Fruit fly (Drosophila melanogaster) whole organism, embryonic: ENCODE measurements around the gene DAAM.

Experiments used
- Adf1 ChIP-seq: fragments of 200-800 bp; sonication (Bioruptor generic); IDR thresholded peaks from 2 replicates; pipeline ENCODE4 v1.3.6; 2022; ENCODE audit warnings: missing biosample characterization, missing genetic modification characterization
- Asciz ChIP-seq: fragments of 200-800 bp; sonication (Bioruptor generic); optimal IDR thresholded peaks from 2 replicates; lab custom pipeline; 2017; ENCODE audit warnings: missing biosample characterization, mild to moderate bottlenecking, missing genetic modification characterization, missing genetic modification reagents
- Atf6 ChIP-seq: fragments of 200-800 bp; sonication (Bioruptor generic); IDR thresholded peaks from 2 replicates; pipeline ENCODE4 v1.3.6; 2022; ENCODE audit warnings: missing biosample characterization, missing genetic modification characterization
- Bgb ChIP-seq: fragments of 200-800 bp; sonication (Bioruptor generic); IDR thresholded peaks from 2 replicates; pipeline ENCODE4 v1.3.6; 2022; ENCODE audit warnings: missing biosample characterization, missing genetic modification characterization; ENCODE audit not compliant: partially characterized antibody
- C15 ChIP-seq: fragments of 200-800 bp; sonication (Bioruptor generic); IDR thresholded peaks from 3 replicates; pipeline ENCODE4 v1.3.6; 2022; ENCODE audit warnings: missing biosample characterization, missing genetic modification characterization
- CG1024 ChIP-seq: fragments of 200-800 bp; sonication (Bioruptor generic); IDR thresholded peaks from 2 replicates; pipeline ENCODE4 v1.3.6; 2022; ENCODE audit warnings: missing biosample characterization, missing genetic modification characterization
- CG10321 ChIP-seq: fragments of 200-800 bp; sonication (Bioruptor generic); IDR thresholded peaks from 2 replicates; pipeline ENCODE4 v1.3.6; 2022; ENCODE audit warnings: missing biosample characterization, missing genetic modification characterization
- CG11560 ChIP-seq: fragments of 200-800 bp; sonication (Bioruptor generic); IDR thresholded peaks from 3 replicates; pipeline ENCODE4 v1.3.6; 2022; ENCODE audit warnings: missing biosample characterization, missing genetic modification characterization
- CG11695 ChIP-seq: fragments of 200-800 bp; sonication (Bioruptor generic); IDR thresholded peaks from 3 replicates; pipeline ENCODE4 v1.3.6; 2022; ENCODE audit warnings: missing biosample characterization, missing genetic modification characterization
- CG13775 ChIP-seq: fragments of 200-800 bp; sonication (Bioruptor generic); optimal IDR thresholded peaks from 3 replicates; lab custom pipeline; 2017; ENCODE audit warnings: missing biosample characterization, mild to moderate bottlenecking, missing genetic modification characterization
- CG15479 ChIP-seq: fragments of 200-800 bp; sonication (Bioruptor generic); optimal IDR thresholded peaks from 3 replicates; lab custom pipeline; 2019; ENCODE audit warnings: missing biosample characterization, mild to moderate bottlenecking, missing genetic modification characterization, moderate library complexity
- CG17359 ChIP-seq: fragments of 200-800 bp; sonication (Bioruptor generic); optimal IDR thresholded peaks from 3 replicates; lab custom pipeline; 2018; ENCODE audit warnings: missing biosample characterization, mild to moderate bottlenecking, missing genetic modification characterization, moderate library complexity
- CG18476 ChIP-seq: fragments of 200-800 bp; sonication (Bioruptor generic); optimal IDR thresholded peaks from 2 replicates; lab custom pipeline; 2016; ENCODE audit warnings: missing biosample characterization, mild to moderate bottlenecking, missing genetic modification characterization
- CG2199 ChIP-seq: fragments of 200-800 bp; sonication (Bioruptor generic); IDR thresholded peaks from 3 replicates; pipeline ENCODE4 v1.3.6; 2022; ENCODE audit warnings: missing biosample characterization, missing genetic modification characterization
- CG30403 ChIP-seq: fragments of 200-800 bp; sonication (Bioruptor generic); optimal IDR thresholded peaks from 3 replicates; lab custom pipeline; 2016; ENCODE audit warnings: missing biosample characterization, missing genetic modification characterization
- CG3847 ChIP-seq: fragments of 200-800 bp; sonication (Bioruptor generic); IDR thresholded peaks from 2 replicates; pipeline ENCODE4 v1.3.6; 2022; ENCODE audit warnings: missing biosample characterization, missing genetic modification characterization
- CG5953 ChIP-seq: fragments of 200-800 bp; sonication (Bioruptor generic); IDR thresholded peaks from 2 replicates; pipeline ENCODE4 v1.3.6; 2022; ENCODE audit warnings: missing biosample characterization, missing genetic modification characterization
- CG7839 ChIP-seq: fragments of 200-800 bp; sonication (Bioruptor generic); optimal IDR thresholded peaks from 3 replicates; lab custom pipeline; 2018; ENCODE audit warnings: missing biosample characterization, mild to moderate bottlenecking, missing genetic modification characterization, moderate library complexity
- CG8281 ChIP-seq: fragments of 200-800 bp; sonication (Bioruptor generic); optimal IDR thresholded peaks from 2 replicates; lab custom pipeline; 2018; ENCODE audit warnings: missing biosample characterization, mild to moderate bottlenecking, missing genetic modification characterization, moderate library complexity
- CG8765 ChIP-seq: fragments of 200-800 bp; sonication (Bioruptor generic); IDR thresholded peaks from 2 replicates; pipeline ENCODE4 v1.3.6; 2022; ENCODE audit warnings: missing biosample characterization, missing genetic modification characterization
- CG8944 ChIP-seq: fragments of 200-800 bp; sonication (Bioruptor generic); optimal IDR thresholded peaks from 3 replicates; lab custom pipeline; 2016; ENCODE audit warnings: missing biosample characterization, missing genetic modification characterization
- Dbx ChIP-seq: fragments of 200-800 bp; sonication (Bioruptor generic); IDR thresholded peaks from 3 replicates; pipeline ENCODE4 v1.3.6; 2022; ENCODE audit warnings: missing biosample characterization, missing genetic modification characterization
- Dll ChIP-seq: fragments of 200-800 bp; sonication (Bioruptor generic); IDR thresholded peaks from 4 replicates; pipeline ENCODE4 v1.3.6; 2022; ENCODE audit warnings: missing biosample characterization, missing genetic modification characterization; ENCODE audit not compliant: partially characterized antibody
- Elba2 ChIP-seq: fragments of 200-800 bp; sonication (Bioruptor generic); optimal IDR thresholded peaks from 3 replicates; lab custom pipeline; 2016; ENCODE audit warnings: missing biosample characterization, missing genetic modification characterization
- Ets97D ChIP-seq: fragments of 200-800 bp; sonication (Bioruptor generic); optimal IDR thresholded peaks from 3 replicates; lab custom pipeline; 2016; ENCODE audit warnings: missing biosample characterization, missing genetic modification characterization
- Fer3 ChIP-seq: fragments of 200-800 bp; sonication (Bioruptor generic); optimal IDR thresholded peaks from 2 replicates; lab custom pipeline; 2018; ENCODE audit warnings: missing biosample characterization, mild to moderate bottlenecking, missing genetic modification characterization, moderate library complexity
- Gug ChIP-seq: fragments of 200-800 bp; sonication (Bioruptor generic); IDR thresholded peaks from 4 replicates; pipeline ENCODE4 v1.3.6; 2022; ENCODE audit warnings: missing biosample characterization, missing genetic modification characterization
- HHEX ChIP-seq: fragments of 200-800 bp; sonication (Bioruptor generic); optimal IDR thresholded peaks from 3 replicates; lab custom pipeline; 2017; ENCODE audit warnings: missing biosample characterization, mild to moderate bottlenecking, missing genetic modification characterization, missing genetic modification reagents
- PHDP ChIP-seq: fragments of 200-800 bp; sonication (Bioruptor generic); optimal IDR thresholded peaks from 3 replicates; lab custom pipeline; 2018; ENCODE audit warnings: missing biosample characterization, mild to moderate bottlenecking, missing genetic modification characterization, moderate library complexity
- Side ChIP-seq: fragments of 200-800 bp; sonication (Bioruptor generic); optimal IDR thresholded peaks from 2 replicates; lab custom pipeline; 2016; ENCODE audit warnings: missing biosample characterization, missing genetic modification characterization
- ac ChIP-seq: fragments of 200-800 bp; sonication (Bioruptor generic); optimal IDR thresholded peaks from 3 replicates; lab custom pipeline; 2017; ENCODE audit warnings: missing biosample characterization, mild to moderate bottlenecking, missing genetic modification characterization
- ato ChIP-seq: fragments of 200-800 bp; sonication (Bioruptor generic); IDR thresholded peaks from 2 replicates; pipeline ENCODE4 v1.3.6; 2022; ENCODE audit warnings: missing biosample characterization, missing genetic modification characterization; ENCODE audit not compliant: partially characterized antibody
- az2 ChIP-seq: fragments of 200-800 bp; sonication (Bioruptor generic); optimal IDR thresholded peaks from 3 replicates; lab custom pipeline; 2016; ENCODE audit warnings: missing biosample characterization, missing genetic modification characterization
- cad ChIP-seq: fragments of >200 bp; optimal IDR thresholded peaks from 2 replicates; lab custom pipeline; 2017; ENCODE audit warnings: missing biosample characterization, missing genetic modification characterization
- caup ChIP-seq: fragments of 200-800 bp; sonication (Bioruptor generic); optimal IDR thresholded peaks from 3 replicates; lab custom pipeline; 2017; ENCODE audit warnings: missing biosample characterization, mild to moderate bottlenecking, missing genetic modification characterization, moderate library complexity; ENCODE audit not compliant: severe bottlenecking
- crol ChIP-seq: fragments of 200-800 bp; sonication (Bioruptor generic); IDR thresholded peaks from 2 replicates; pipeline ENCODE4 v1.3.6; 2022; ENCODE audit warnings: missing biosample characterization, missing genetic modification characterization
- da ChIP-seq: fragments of 200-800 bp; sonication (Bioruptor generic); optimal IDR thresholded peaks from 2 replicates; lab custom pipeline; 2016; ENCODE audit warnings: missing biosample characterization, missing genetic modification characterization
- dm ChIP-seq: fragments of 200-800 bp; sonication (Bioruptor generic); optimal IDR thresholded peaks from 3 replicates; lab custom pipeline; 2016; ENCODE audit warnings: missing biosample characterization, missing genetic modification characterization
- emc ChIP-seq: fragments of 200-800 bp; sonication (Bioruptor generic); optimal IDR thresholded peaks from 2 replicates; lab custom pipeline; 2016; ENCODE audit warnings: missing biosample characterization, missing genetic modification characterization
- eve ChIP-seq, 2 experiments: fragments of >200 bp; optimal IDR thresholded peaks; 2 replicates each; lab custom pipeline; 2017; ENCODE audit warnings: missing biosample characterization in 2 of 2, missing genetic modification characterization in 2 of 2
- fd64A ChIP-seq: fragments of 200-800 bp; sonication (Bioruptor generic); optimal IDR thresholded peaks from 3 replicates; lab custom pipeline; 2018; ENCODE audit warnings: missing biosample characterization, mild to moderate bottlenecking, missing genetic modification characterization
- gem ChIP-seq: fragments of 200-800 bp; sonication (Bioruptor generic); optimal IDR thresholded peaks from 2 replicates; lab custom pipeline; 2019; ENCODE audit warnings: missing biosample characterization, mild to moderate bottlenecking, missing genetic modification characterization, moderate library complexity
- hkb ChIP-seq, 2 experiments: fragments of 200-800 bp in 1 of 2; fragments of >200 bp in 1 of 2; sonication (Bioruptor generic) in 1 of 2; IDR thresholded peaks in 1 of 2; optimal IDR thresholded peaks in 1 of 2; 2 replicates each; pipeline versions ENCODE4 v1.3.6 to Lab custom; 2017 to 2022; ENCODE audit warnings: missing biosample characterization in 1 of 2, missing genetic modification characterization in 1 of 2
- lbe ChIP-seq: fragments of 200-800 bp; sonication (Bioruptor generic); optimal IDR thresholded peaks from 2 replicates; lab custom pipeline; 2016; ENCODE audit warnings: missing biosample characterization, mild to moderate bottlenecking, missing genetic modification characterization
- nau ChIP-seq: fragments of 200-800 bp; sonication (Bioruptor generic); optimal IDR thresholded peaks from 3 replicates; lab custom pipeline; 2017; ENCODE audit warnings: missing biosample characterization, mild to moderate bottlenecking, missing genetic modification characterization, missing genetic modification reagents
- pfk ChIP-seq: fragments of 200-800 bp; sonication (Bioruptor generic); optimal IDR thresholded peaks from 2 replicates; lab custom pipeline; 2018; ENCODE audit warnings: missing biosample characterization, mild to moderate bottlenecking, missing genetic modification characterization, moderate library complexity
- phol ChIP-seq: fragments of 200-800 bp; sonication (Bioruptor generic); optimal IDR thresholded peaks from 3 replicates; lab custom pipeline; 2018; ENCODE audit warnings: missing biosample characterization, mild to moderate bottlenecking, missing genetic modification characterization, moderate library complexity
- tna ChIP-seq: fragments of 200-800 bp; sonication (Bioruptor generic); IDR thresholded peaks from 2 replicates; pipeline ENCODE4 v1.3.6; 2022; ENCODE audit warnings: missing biosample characterization, missing genetic modification characterization; ENCODE audit not compliant: partially characterized antibody
- vvl ChIP-seq: fragments of 200-800 bp; sonication (Bioruptor generic); IDR thresholded peaks from 2 replicates; pipeline ENCODE4 v1.3.6; 2022; ENCODE audit warnings: missing biosample characterization, missing genetic modification characterization

Gene DAAM

dm6 chrX:1370104-1370802 is 48.1 kb upstream of the DAAM start, which contains the start of gene ssx (continued):
- TF ChIP-seq tna (GFP tag; lab: Robert Waterston, UW), result peak; percentile 88; the same call in 1 of the 2 replicates
- TF ChIP-seq CG13775 (GFP tag; lab: Kevin White, UChicago), result peak; percentile 25
- no peak for TF ChIP-seq dm (GFP tag; lab: Kevin White, UChicago)
- TF ChIP-seq fd64A (GFP tag; lab: Kevin White, UChicago), result no peak
- TF ChIP-seq Fer3 (tag; lab: Kevin White, UChicago), result no peak
- TF ChIP-seq ac (GFP tag; lab: Kevin White, UChicago), result no peak
- TF ChIP-seq CG10321, result no peak
- peak; percentile 39 for TF ChIP-seq CG7839 (tag; lab: Kevin White, UChicago)
- no peak for TF ChIP-seq phol
- peak; percentile 85 for TF ChIP-seq Bgb (GFP tag; lab: Robert Waterston, UW)
- no peak for TF ChIP-seq CG8765 (GFP tag; lab: Robert Waterston, UW)
- TF ChIP-seq Side (GFP tag; lab: Kevin White, UChicago), result peak; percentile 40
- TF ChIP-seq CG5953 (GFP tag; lab: Robert Waterston, UW), result 0 out of 2 replicates have a peak, but pooled peaks have one; percentile 46
- no peak for TF ChIP-seq da (GFP tag; lab: Kevin White, UChicago)
- peak; percentile 67 for TF ChIP-seq CG30403
- no peak for TF ChIP-seq caup (GFP tag; lab: Kevin White, UChicago)
- no peak for TF ChIP-seq nau (GFP tag; lab: Kevin White, UChicago)
- no peak for TF ChIP-seq CG11560
- 0 out of 3 replicates have a peak, but pooled peaks have one; percentile 32 for TF ChIP-seq CG11695 (GFP tag; lab: Robert Waterston, UW)
- peak; percentile 20 for TF ChIP-seq az2 (GFP tag; lab: Kevin White, UChicago)
- TF ChIP-seq CG3847, result no peak
- no peak for TF ChIP-seq emc (GFP tag; lab: Kevin White, UChicago)
- no peak for TF ChIP-seq CG18476
- TF ChIP-seq eve (GFP tag; optimal IDR thresholded peaks at IDR 0.05; lab: Kevin White, UChicago), result no peak
- no peak for TF ChIP-seq cad (GFP tag; lab: Kevin White, UChicago)
- peak; percentile 87 for TF ChIP-seq Dll (GFP tag; lab: Robert Waterston, UW)
- no peak for TF ChIP-seq CG2199 (GFP tag; lab: Robert Waterston, UW)
- peak; percentile 20 for TF ChIP-seq PHDP (tag; lab: Kevin White, UChicago)
- TF ChIP-seq CG8281, result peak; percentile 94
- TF ChIP-seq gem, result no peak
- peak; percentile 42; the same call in 1 of the 2 replicates for TF ChIP-seq Atf6 (GFP tag; lab: Robert Waterston, UW)
- TF ChIP-seq vvl (GFP tag; lab: Robert Waterston, UW), result peak; percentile 52
- no peak for TF ChIP-seq HHEX (GFP tag; lab: Kevin White, UChicago)
- TF ChIP-seq ato (GFP tag; lab: Robert Waterston, UW), result peak; percentile 82
- no peak for TF ChIP-seq Adf1 (GFP tag; lab: Robert Waterston, UW)
- peak; percentile 9 for TF ChIP-seq lbe (GFP tag; lab: Kevin White, UChicago)
- peak; percentile 15 for TF ChIP-seq CG8944
- peak; percentile 31 for TF ChIP-seq Ets97D (GFP tag; lab: Kevin White, UChicago)
- no peak for TF ChIP-seq CG1024 (GFP tag; lab: Robert Waterston, UW)
- no peak for TF ChIP-seq CG15479 (GFP tag; lab: Kevin White, UChicago)
- no peak for TF ChIP-seq pfk (GFP tag; lab: Kevin White, UChicago)
- no peak for TF ChIP-seq hkb (optimal IDR thresholded peaks at IDR 0.05; lab: Kevin White, UChicago)
- TF ChIP-seq hkb (GFP tag; IDR thresholded peaks at IDR 0.05; lab: Robert Waterston, UW), result peak; percentile 63
- no peak for TF ChIP-seq C15 (GFP tag; lab: Robert Waterston, UW)
- TF ChIP-seq Asciz, result no peak
- no peak for TF ChIP-seq crol
- peak; percentile 45 for TF ChIP-seq CG17359 (tag; lab: Kevin White, UChicago)
- TF ChIP-seq Elba2 (GFP tag; lab: Kevin White, UChicago), result no peak
- TF ChIP-seq Gug (GFP tag; lab: Robert Waterston, UW), result 0 out of 4 replicates have a peak, but pooled peaks have one; percentile 23
- TF ChIP-seq Dbx (GFP tag; lab: Robert Waterston, UW), result no peak
